Fruit fly (Drosophila melanogaster) whole organism, embryonic: ENCODE measurements around the gene SREBP.
A peak's percentile ranks its signal among the peaks of the same experiment; 100 is the strongest.

Experiments
- Adf1 ChIP-seq: fragments of 200-800 bp; sonication (Bioruptor generic); IDR thresholded peaks from 2 replicates; pipeline ENCODE4 v1.3.6; 2022; ENCODE audit warnings: missing biosample characterization, missing genetic modification characterization
- CG10462 ChIP-seq: fragments of 200-800 bp; sonication (Bioruptor generic); optimal IDR thresholded peaks from 2 replicates; lab custom pipeline; 2016; ENCODE audit warnings: missing biosample characterization, missing genetic modification characterization
- CG10979 ChIP-seq: fragments of 200-800 bp; sonication (Bioruptor generic); optimal IDR thresholded peaks from 2 replicates; lab custom pipeline; 2018; ENCODE audit warnings: missing biosample characterization, mild to moderate bottlenecking, missing genetic modification characterization, moderate library complexity
- CG11560 ChIP-seq: fragments of 200-800 bp; sonication (Bioruptor generic); IDR thresholded peaks from 3 replicates; pipeline ENCODE4 v1.3.6; 2022; ENCODE audit warnings: missing biosample characterization, missing genetic modification characterization
- CG12236 ChIP-seq: fragments of 200-800 bp; sonication (Bioruptor generic); optimal IDR thresholded peaks from 2 replicates; lab custom pipeline; 2016; ENCODE audit warnings: missing biosample characterization, missing genetic modification characterization
- CG12744 ChIP-seq: fragments of 200-800 bp; sonication (Bioruptor generic); optimal IDR thresholded peaks from 2 replicates; lab custom pipeline; 2016; ENCODE audit warnings: missing biosample characterization, missing genetic modification characterization
- CG14441 ChIP-seq: fragments of 200-800 bp; sonication (Bioruptor generic); IDR thresholded peaks from 2 replicates; pipeline ENCODE4 v1.3.6; 2022; ENCODE audit warnings: missing biosample characterization, missing genetic modification characterization
- CG15073 ChIP-seq: fragments of 200-800 bp; sonication (Bioruptor generic); optimal IDR thresholded peaks from 2 replicates; lab custom pipeline; 2016; ENCODE audit warnings: missing biosample characterization, missing genetic modification characterization
- CG16779 ChIP-seq: fragments of 200-800 bp; sonication (Bioruptor generic); IDR thresholded peaks from 2 replicates; pipeline ENCODE4 v1.3.6; 2022; ENCODE audit warnings: missing biosample characterization, missing genetic modification characterization
- CG17186 ChIP-seq: fragments of 200-800 bp; sonication (Bioruptor generic); optimal IDR thresholded peaks from 3 replicates; lab custom pipeline; 2017; ENCODE audit warnings: missing biosample characterization, missing genetic modification reagents, missing genetic modification characterization
- CG17612 ChIP-seq: fragments of 200-800 bp; sonication (Bioruptor generic); IDR thresholded peaks from 2 replicates; pipeline ENCODE4 v1.3.6; 2022; ENCODE audit warnings: missing biosample characterization, missing genetic modification characterization
- CG2116 ChIP-seq: fragments of 200-800 bp; sonication (Bioruptor generic); optimal IDR thresholded peaks from 3 replicates; lab custom pipeline; 2018; ENCODE audit warnings: missing biosample characterization, mild to moderate bottlenecking, missing genetic modification characterization
- CG2199 ChIP-seq: fragments of 200-800 bp; sonication (Bioruptor generic); IDR thresholded peaks from 3 replicates; pipeline ENCODE4 v1.3.6; 2022; ENCODE audit warnings: missing biosample characterization, missing genetic modification characterization
- CG2889 ChIP-seq: fragments of 200-800 bp; sonication (Bioruptor generic); IDR thresholded peaks from 3 replicates; pipeline ENCODE4 v1.3.6; 2022; ENCODE audit warnings: missing biosample characterization, missing genetic modification characterization
- CG4282 ChIP-seq: fragments of 200-800 bp; sonication (Bioruptor generic); optimal IDR thresholded peaks from 2 replicates; lab custom pipeline; 2016; ENCODE audit warnings: missing biosample characterization, missing genetic modification characterization
- CG5953 ChIP-seq: fragments of 200-800 bp; sonication (Bioruptor generic); IDR thresholded peaks from 2 replicates; pipeline ENCODE4 v1.3.6; 2022; ENCODE audit warnings: missing biosample characterization, missing genetic modification characterization
- CG6683 ChIP-seq: fragments of 200-800 bp; sonication (Bioruptor generic); optimal IDR thresholded peaks from 2 replicates; lab custom pipeline; 2017; ENCODE audit warnings: missing biosample characterization, mild to moderate bottlenecking, missing genetic modification characterization, missing genetic modification reagents
- CG6854 ChIP-seq: fragments of 200-800 bp; sonication (Bioruptor generic); optimal IDR thresholded peaks from 3 replicates; lab custom pipeline; 2017; ENCODE audit warnings: missing biosample characterization, mild to moderate bottlenecking, missing genetic modification characterization
- CG7928 ChIP-seq: fragments of 200-800 bp; sonication (Bioruptor generic); optimal IDR thresholded peaks from 2 replicates; lab custom pipeline; 2017; ENCODE audit warnings: missing biosample characterization, mild to moderate bottlenecking, missing genetic modification characterization
- CG7963 ChIP-seq: fragments of 200-800 bp; sonication (Bioruptor generic); IDR thresholded peaks from 3 replicates; pipeline ENCODE4 v1.3.6; 2022; ENCODE audit warnings: missing biosample characterization, missing genetic modification characterization; ENCODE audit not compliant: partially characterized antibody
- CG8290 ChIP-seq, 3 experiments: fragments of 200-800 bp; sonication (Bioruptor generic); optimal IDR thresholded peaks; 2 replicates each; lab custom pipeline; 2016 to 2019; ENCODE audit warnings: missing biosample characterization in 3 of 3, missing genetic modification characterization in 3 of 3, mild to moderate bottlenecking in 2 of 3, moderate library complexity in 1 of 3
- Gug ChIP-seq: fragments of 200-800 bp; sonication (Bioruptor generic); IDR thresholded peaks from 4 replicates; pipeline ENCODE4 v1.3.6; 2022; ENCODE audit warnings: missing biosample characterization, missing genetic modification characterization
- HmgD ChIP-seq: fragments of 200-800 bp; sonication (Bioruptor generic); optimal IDR thresholded peaks from 3 replicates; lab custom pipeline; 2016; ENCODE audit warnings: missing biosample characterization, missing genetic modification characterization
- Hmx ChIP-seq: fragments of 200-800 bp; sonication (Bioruptor generic); optimal IDR thresholded peaks from 2 replicates; lab custom pipeline; 2016; ENCODE audit warnings: missing biosample characterization, missing genetic modification characterization
- Lim3 ChIP-seq: fragments of 200-800 bp; sonication (Bioruptor generic); IDR thresholded peaks from 2 replicates; pipeline ENCODE4 v1.3.6; 2022; ENCODE audit warnings: missing biosample characterization, missing genetic modification characterization
- Nf-YA ChIP-seq: fragments of 200-800 bp; sonication (Bioruptor generic); IDR thresholded peaks from 2 replicates; pipeline ENCODE4 v1.3.6; 2022; ENCODE audit warnings: missing biosample characterization, missing genetic modification characterization
- Nf-YB ChIP-seq: fragments of 200-800 bp; sonication (Bioruptor generic); optimal IDR thresholded peaks from 3 replicates; lab custom pipeline; 2019; ENCODE audit warnings: missing biosample characterization, mild to moderate bottlenecking, missing genetic modification characterization, moderate library complexity
- TFAM ChIP-seq: fragments of 200-800 bp; sonication (Bioruptor generic); optimal IDR thresholded peaks from 2 replicates; lab custom pipeline; 2017; ENCODE audit warnings: missing biosample characterization, missing genetic modification characterization, inconsistent platforms
- Xbp1 ChIP-seq: fragments of 200-800 bp; sonication (Bioruptor generic); optimal IDR thresholded peaks from 3 replicates; lab custom pipeline; 2016; ENCODE audit warnings: missing biosample characterization, mild to moderate bottlenecking, missing genetic modification characterization
- amos ChIP-seq: fragments of 200-800 bp; sonication (Bioruptor generic); IDR thresholded peaks from 2 replicates; pipeline ENCODE4 v1.3.6; 2022; ENCODE audit warnings: missing biosample characterization, missing genetic modification characterization; ENCODE audit not compliant: partially characterized antibody
- az2 ChIP-seq: fragments of 200-800 bp; sonication (Bioruptor generic); optimal IDR thresholded peaks from 3 replicates; lab custom pipeline; 2016; ENCODE audit warnings: missing biosample characterization, missing genetic modification characterization
- cas ChIP-seq: fragments of 200-800 bp; sonication (Bioruptor generic); IDR thresholded peaks from 2 replicates; pipeline ENCODE4 v1.3.6; 2022; ENCODE audit warnings: missing biosample characterization, missing genetic modification characterization
- chn ChIP-seq: fragments of 200-800 bp; sonication (Bioruptor generic); optimal IDR thresholded peaks from 2 replicates; lab custom pipeline; 2016; ENCODE audit warnings: missing biosample characterization, missing genetic modification characterization
- dmrt99B ChIP-seq: fragments of 200-800 bp; sonication (Bioruptor generic); optimal IDR thresholded peaks from 2 replicates; lab custom pipeline; 2018; ENCODE audit warnings: missing biosample characterization, mild to moderate bottlenecking, missing genetic modification characterization, moderate library complexity
- ems ChIP-seq: fragments of 200-800 bp; sonication (Bioruptor generic); optimal IDR thresholded peaks from 3 replicates; lab custom pipeline; 2016; ENCODE audit warnings: missing biosample characterization, missing genetic modification characterization
- exex ChIP-seq: fragments of 200-800 bp; sonication (Bioruptor generic); optimal IDR thresholded peaks from 4 replicates; lab custom pipeline; 2018; ENCODE audit warnings: missing biosample characterization, mild to moderate bottlenecking, missing genetic modification characterization, moderate library complexity
- fd102C ChIP-seq: fragments of 200-800 bp; sonication (Bioruptor generic); optimal IDR thresholded peaks from 2 replicates; lab custom pipeline; 2018; ENCODE audit warnings: missing biosample characterization, mild to moderate bottlenecking, missing genetic modification characterization, moderate library complexity
- fru ChIP-seq: fragments of >200 bp; optimal IDR thresholded peaks from 2 replicates; lab custom pipeline; 2017
- gcm2 ChIP-seq: fragments of 200-800 bp; sonication (Bioruptor generic); optimal IDR thresholded peaks from 2 replicates; lab custom pipeline; 2016; ENCODE audit warnings: missing biosample characterization, missing genetic modification characterization
- grau ChIP-seq: fragments of 200-800 bp; optimal IDR thresholded peaks from 3 replicates; lab custom pipeline; 2019; ENCODE audit warnings: missing biosample characterization, mild to moderate bottlenecking, missing genetic modification characterization, moderate library complexity
- h ChIP-seq: fragments of >200 bp; optimal IDR thresholded peaks from 2 replicates; lab custom pipeline; 2017
- knrl ChIP-seq: fragments of 200-800 bp; sonication (Bioruptor generic); IDR thresholded peaks from 3 replicates; pipeline ENCODE4 v1.3.6; 2022; ENCODE audit warnings: missing biosample characterization, missing genetic modification characterization; ENCODE audit not compliant: partially characterized antibody
- lmd ChIP-seq: fragments of 200-800 bp; sonication (Bioruptor generic); IDR thresholded peaks from 2 replicates; pipeline ENCODE4 v1.3.6; 2022; ENCODE audit warnings: missing biosample characterization, missing genetic modification characterization
- pfk ChIP-seq: fragments of 200-800 bp; sonication (Bioruptor generic); optimal IDR thresholded peaks from 2 replicates; lab custom pipeline; 2018; ENCODE audit warnings: missing biosample characterization, mild to moderate bottlenecking, missing genetic modification characterization, moderate library complexity
- pho ChIP-seq: fragments of 200-800 bp; sonication (Bioruptor generic); optimal IDR thresholded peaks from 2 replicates; lab custom pipeline; 2016; ENCODE audit warnings: missing biosample characterization, missing genetic modification characterization
- pnt ChIP-seq: fragments of 200-800 bp; sonication (Bioruptor generic); optimal IDR thresholded peaks from 3 replicates; lab custom pipeline; 2016; ENCODE audit warnings: missing biosample characterization, missing genetic modification characterization
- psq ChIP-seq: fragments of 200-800 bp; sonication (Bioruptor generic); optimal IDR thresholded peaks from 2 replicates; lab custom pipeline; 2017; ENCODE audit warnings: missing biosample characterization, missing genetic modification characterization
- row ChIP-seq: fragments of 200-800 bp; sonication (Bioruptor generic); IDR thresholded peaks from 3 replicates; pipeline ENCODE4 v1.3.6; 2022; ENCODE audit warnings: missing biosample characterization, missing genetic modification characterization
- shn ChIP-seq: fragments of 200-800 bp; sonication (Bioruptor generic); optimal IDR thresholded peaks from 3 replicates; lab custom pipeline; 2016; ENCODE audit warnings: missing biosample characterization, missing genetic modification characterization
- tgo ChIP-seq: fragments of 200-800 bp; sonication (Bioruptor generic); IDR thresholded peaks from 3 replicates; pipeline ENCODE4 v1.3.6; 2022; ENCODE audit warnings: missing biosample characterization, missing genetic modification characterization
- tin ChIP-seq: fragments of 200-800 bp; sonication (Bioruptor generic); optimal IDR thresholded peaks from 3 replicates; lab custom pipeline; 2016; ENCODE audit warnings: missing biosample characterization, missing genetic modification characterization
- tx ChIP-seq: fragments of 200-800 bp; sonication (Bioruptor generic); optimal IDR thresholded peaks from 2 replicates; lab custom pipeline; 2016; ENCODE audit warnings: missing biosample characterization, missing genetic modification characterization
- unpg ChIP-seq: fragments of 200-800 bp; sonication (Bioruptor generic); optimal IDR thresholded peaks from 3 replicates; lab custom pipeline; 2018; ENCODE audit warnings: missing biosample characterization, mild to moderate bottlenecking, missing genetic modification characterization, moderate library complexity
- vfl ChIP-seq: fragments of 200-800 bp; sonication (Bioruptor generic); optimal IDR thresholded peaks from 2 replicates; lab custom pipeline; 2016; ENCODE audit warnings: missing biosample characterization, missing genetic modification characterization

The SREBP gene

DNA sequence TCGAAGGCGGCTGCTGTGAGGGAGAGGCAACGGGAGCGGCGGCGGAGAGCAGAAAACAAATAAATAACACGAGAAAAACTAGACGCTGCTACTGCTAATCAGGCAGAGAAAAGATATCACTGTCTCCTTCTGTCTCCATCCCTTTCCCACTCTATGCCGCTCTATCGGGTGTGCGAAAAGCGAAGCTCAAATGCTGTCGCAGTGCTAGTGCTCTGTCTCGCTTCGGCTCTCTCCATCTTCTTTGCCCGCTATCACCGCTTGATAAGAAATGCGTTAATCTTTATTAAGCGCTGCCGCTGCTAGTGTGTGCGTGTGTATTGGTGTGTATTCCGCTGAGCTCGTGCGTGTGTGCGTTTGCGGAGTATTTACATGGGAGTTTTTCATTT, 2.1 kb upstream of the SREBP start (continued):
- TF ChIP-seq CG6683 (GFP tag; lab: Kevin White, UChicago) (no peak), CG11560 (tag; lab: Robert Waterston, UW) (no peak), CG2889 (GFP tag; lab: Robert Waterston, UW) (no peak), lmd (no peak), CG8290 (GFP tag; optimal IDR thresholded peaks at IDR 0.05; lab: Kevin White, UChicago) (no peak), CG8290 (tag; optimal IDR thresholded peaks at IDR 0.05; lab: Kevin White, UChicago) (peak in 1 of 2 experiments; percentile 52), row (no peak), tgo (GFP tag; lab: Robert Waterston, UW) (no peak), CG10979 (tag; lab: Kevin White, UChicago) (no peak), CG2199 (GFP tag; lab: Robert Waterston, UW) (no peak), pnt (no peak), CG12236 (GFP tag; lab: Kevin White, UChicago) (no peak), gcm2 (GFP tag; lab: Kevin White, UChicago) (no peak), Nf-YA (no peak), CG2116 (no peak), CG15073 (no peak), Hmx (GFP tag; lab: Kevin White, UChicago) (no peak), cas (no peak), CG17612 (no peak), h (lab: Kevin White, UChicago) (no peak), shn (GFP tag; lab: Kevin White, UChicago) (no peak), TFAM (GFP tag; lab: Kevin White, UChicago) (no peak), unpg (no peak), dmrt99B (tag; lab: Kevin White, UChicago) (no peak), CG17186 (GFP tag; lab: Kevin White, UChicago) (no peak), Nf-YB (GFP tag; lab: Kevin White, UChicago) (peak; percentile 12), Xbp1 (no peak), tin (GFP tag; lab: Kevin White, UChicago) (no peak), psq (no peak), CG12744 (GFP tag; lab: Kevin White, UChicago) (no peak), fru (lab: Kevin White, UChicago) (no peak), grau (tag; lab: Kevin White, UChicago) (no peak), CG10462 (GFP tag; lab: Kevin White, UChicago) (no peak), chn (GFP tag; lab: Kevin White, UChicago) (no peak), CG7963 (GFP tag; lab: Robert Waterston, UW) (no peak), Gug (GFP tag; lab: Robert Waterston, UW) (no peak), CG7928 (no peak), CG16779 (GFP tag; lab: Robert Waterston, UW) (no peak), tx (GFP tag; lab: Kevin White, UChicago) (no peak), fd102C (GFP tag; lab: Kevin White, UChicago) (no peak), Adf1 (GFP tag; lab: Robert Waterston, UW) (peak; percentile 97), exex (peak; percentile 68), CG4282 (GFP tag; lab: Kevin White, UChicago) (no peak), az2 (GFP tag; lab: Kevin White, UChicago) (no peak), CG6854 (GFP tag; lab: Kevin White, UChicago) (peak; percentile 18), HmgD (GFP tag; lab: Kevin White, UChicago) (no peak), CG5953 (GFP tag; lab: Robert Waterston, UW) (no peak), CG14441 (GFP tag; lab: Robert Waterston, UW) (no peak), Lim3 (GFP tag; lab: Robert Waterston, UW) (no peak), vfl (GFP tag; lab: Kevin White, UChicago) (no peak), pfk (GFP tag; lab: Kevin White, UChicago) (no peak), ems (no peak), pho (GFP tag; lab: Kevin White, UChicago) (no peak), amos (no peak), knrl (GFP tag; lab: Robert Waterston, UW) (no peak)
